Fruit fly (Drosophila melanogaster): ENCODE data around the gene TfIIA-L.

dm6 chr3R:27203856-27204255 is 47.1 kb upstream of the TfIIA-L start:
- no peak for TF ChIP-seq CG13204 (GFP tag; optimal IDR thresholded peaks at IDR 0.05)
- no peak for TF ChIP-seq CG8159 (tag; optimal IDR thresholded peaks at IDR 0.05)
- no peak for TF ChIP-seq CG9948 (tag; optimal IDR thresholded peaks at IDR 0.05)

Measured in whole organism, pupa.